Fruit fly (Drosophila melanogaster): ENCODE measurements around the gene Nsf2.

DNA sequence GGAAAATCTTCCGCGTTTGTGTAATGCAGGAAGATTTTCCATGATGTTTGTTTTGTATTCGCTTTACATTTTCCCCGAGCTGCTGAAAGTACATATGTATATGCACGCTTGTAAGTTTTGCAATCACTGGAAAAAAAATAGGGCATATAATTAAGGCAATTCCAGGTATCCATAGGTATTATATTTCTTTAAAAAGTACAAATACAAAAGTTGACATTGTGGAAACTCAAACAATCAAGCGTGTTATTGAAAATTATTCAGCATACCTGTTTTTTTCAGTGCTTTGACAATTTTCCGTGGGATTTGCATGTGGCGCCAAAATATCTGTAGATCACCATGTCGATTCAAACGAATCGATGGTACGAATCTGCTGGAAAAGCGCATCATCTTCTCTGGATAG lies 6.7 kb downstream of the Nsf2 start:
- no peak for TF ChIP-seq CG8478 (optimal IDR thresholded peaks at IDR 0.05)
- TF ChIP-seq CTCF (optimal IDR thresholded peaks at IDR 0.05): no peak
